Fruit fly (Drosophila melanogaster): Measurements from ENCODE around the gene CG43251.

The CG43251 gene

dm6 chr3L:20739414-20739813, 19.3 kb upstream of the CG43251 start, which contains the start of gene Gr77a (continued):
- peak; percentile 50 for TF ChIP-seq CG3032 (tag; optimal IDR thresholded peaks at IDR 0.05)

dm6 chr3L:20747299-20747925, 11.3 kb upstream of the CG43251 start:
- peak; percentile 33 for TF ChIP-seq Smox (GFP tag; optimal IDR thresholded peaks at IDR 0.05)
- TF ChIP-seq CG31627 (GFP tag; optimal IDR thresholded peaks at IDR 0.05) = peak; percentile 47
- peak; percentile 36 for TF ChIP-seq Hr39 (GFP tag; optimal IDR thresholded peaks at IDR 0.05)
- TF ChIP-seq OdsH (GFP tag; optimal IDR thresholded peaks at IDR 0.05) = peak; percentile 3
- no peak for TF ChIP-seq ss (GFP tag; optimal IDR thresholded peaks at IDR 0.05)
- peak; percentile 57 for TF ChIP-seq lz (GFP tag; optimal IDR thresholded peaks at IDR 0.05)
- peak; percentile 44; the same call in 1 of the 3 replicates for TF ChIP-seq CG8119 (GFP tag; IDR thresholded peaks at IDR 0.05)
- TF ChIP-seq svp (GFP tag) = peak; percentile 48
- TF ChIP-seq dsx (GFP tag; optimal IDR thresholded peaks at IDR 0.05; ENCODE audit: poor library complexity, severe bottlenecking) = no peak
- TF ChIP-seq Eip75B (GFP tag; optimal IDR thresholded peaks at IDR 0.05) = peak; percentile 15
- TF ChIP-seq CG8632 (GFP tag; optimal IDR thresholded peaks at IDR 0.05) = peak; percentile 26
- peak; percentile 21 for TF ChIP-seq CG32006 (GFP tag; optimal IDR thresholded peaks at IDR 0.05)
- no peak for TF ChIP-seq fd59A (GFP tag; optimal IDR thresholded peaks at IDR 0.05)
- no peak for TF ChIP-seq CG3032 (tag; optimal IDR thresholded peaks at IDR 0.05)
- TF ChIP-seq spab (GFP tag; optimal IDR thresholded peaks at IDR 0.05) = no peak
- no peak for TF ChIP-seq Eip93F (GFP tag; optimal IDR thresholded peaks at IDR 0.05)
- peak; percentile 10 for TF ChIP-seq Ets21C (GFP tag; optimal IDR thresholded peaks at IDR 0.05)
- TF ChIP-seq Eip78C (GFP tag) = peak; percentile 90
- TF ChIP-seq salr (GFP tag; optimal IDR thresholded peaks at IDR 0.05) = no peak
- no peak for TF ChIP-seq fkh (GFP tag; optimal IDR thresholded peaks at IDR 0.05)
- peak; percentile 38 for TF ChIP-seq Hr4 (GFP tag; optimal IDR thresholded peaks at IDR 0.05)
- no peak for TF ChIP-seq dac (GFP tag; optimal IDR thresholded peaks at IDR 0.05)
- TF ChIP-seq vri (GFP tag; optimal IDR thresholded peaks at IDR 0.05) = no peak
- TF ChIP-seq CG1621 (tag; optimal IDR thresholded peaks at IDR 0.05) = no peak
- peak; percentile 13 for TF ChIP-seq CG10631 (GFP tag; optimal IDR thresholded peaks at IDR 0.05)
- no peak for TF ChIP-seq CG9139 (GFP tag; optimal IDR thresholded peaks at IDR 0.05)
- TF ChIP-seq CG6854 (GFP tag; optimal IDR thresholded peaks at IDR 0.05) = no peak
- no peak for TF ChIP-seq eg (GFP tag; IDR thresholded peaks at IDR 0.05)
- no peak for TF ChIP-seq achi (GFP tag; optimal IDR thresholded peaks at IDR 0.05)
- no peak for TF ChIP-seq Ets96B (tag; optimal IDR thresholded peaks at IDR 0.05)
- TF ChIP-seq CG6808 (GFP tag; optimal IDR thresholded peaks at IDR 0.05) = no peak
- peak; percentile 24 for TF ChIP-seq CG11762 (GFP tag; optimal IDR thresholded peaks at IDR 0.05; ENCODE audit: insufficient read depth)
- peak; percentile 13 for TF ChIP-seq CG6276 (GFP tag; optimal IDR thresholded peaks at IDR 0.05)
- TF ChIP-seq net (GFP tag; optimal IDR thresholded peaks at IDR 0.05) = peak; percentile 10
- TF ChIP-seq pdm3 (GFP tag; optimal IDR thresholded peaks at IDR 0.05) = peak; percentile 38
- no peak for TF ChIP-seq CG8319 (GFP tag; optimal IDR thresholded peaks at IDR 0.05)
- no peak for TF ChIP-seq Sox15 (GFP tag; optimal IDR thresholded peaks at IDR 0.05)
- TF ChIP-seq Gug (GFP tag; IDR thresholded peaks at IDR 0.05) = no peak
- no peak for TF ChIP-seq Hr38 (GFP tag; optimal IDR thresholded peaks at IDR 0.05)
- TF ChIP-seq CG6792 (GFP tag; optimal IDR thresholded peaks at IDR 0.05) = peak; percentile 41
- no peak for TF ChIP-seq CG4318 (GFP tag; optimal IDR thresholded peaks at IDR 0.05)
- peak; percentile 2 for TF ChIP-seq Sox14 (GFP tag; optimal IDR thresholded peaks at IDR 0.05)
- TF ChIP-seq Met (GFP tag; optimal IDR thresholded peaks at IDR 0.05) = peak; percentile 51
- peak; percentile 22 for TF ChIP-seq CG34406 (GFP tag; optimal IDR thresholded peaks at IDR 0.05)
- TF ChIP-seq CG16779 (tag; optimal IDR thresholded peaks at IDR 0.05) = no peak
- TF ChIP-seq Lpt (GFP tag; optimal IDR thresholded peaks at IDR 0.05) = no peak
- TF ChIP-seq CG15336 (GFP tag; IDR thresholded peaks at IDR 0.05) = no peak
- TF ChIP-seq acj6 (GFP tag; optimal IDR thresholded peaks at IDR 0.05) = peak; percentile 26
- peak; percentile 28 for TF ChIP-seq CG3919 (GFP tag; optimal IDR thresholded peaks at IDR 0.05)
- no peak for TF ChIP-seq CG6163 (GFP tag; IDR thresholded peaks at IDR 0.05)

All from whole organism, prepupa.